Fruit fly (Drosophila melanogaster): Measurements from ENCODE around the gene brv2.

Gene brv2

DNA sequence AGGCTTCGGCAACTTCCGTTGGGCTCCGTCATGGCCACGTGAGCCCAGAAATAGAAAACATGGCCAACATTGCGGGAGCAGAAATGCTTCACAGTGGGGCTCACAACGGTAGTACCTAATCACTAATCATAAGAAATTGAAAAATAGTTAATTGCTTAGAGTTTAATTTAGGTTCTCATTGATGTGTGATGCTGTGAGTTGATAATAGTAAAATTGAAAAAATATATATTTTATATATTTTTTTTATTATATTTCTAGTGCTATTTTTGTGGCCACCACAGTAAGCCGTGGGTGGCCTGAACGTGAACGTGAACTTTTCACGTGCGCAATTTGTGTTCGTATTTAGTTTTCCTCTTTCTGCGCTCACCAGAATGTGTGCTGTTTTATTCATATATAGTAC, 34.0 kb downstream of the brv2 start (continued):
- TF ChIP-seq stwl (tag; optimal IDR thresholded peaks at IDR 0.05), result no peak
- TF ChIP-seq CG31365 (tag; optimal IDR thresholded peaks at IDR 0.05), result no peak
- TF ChIP-seq Taf1 (GFP tag; IDR thresholded peaks at IDR 0.05), result no peak
- TF ChIP-seq usp (GFP tag; optimal IDR thresholded peaks at IDR 0.05), result no peak
- TF ChIP-seq CG2202 (tag; optimal IDR thresholded peaks at IDR 0.05), result no peak
- TF ChIP-seq CG17186 (GFP tag; optimal IDR thresholded peaks at IDR 0.05), result no peak
- TF ChIP-seq ap (GFP tag; IDR thresholded peaks at IDR 0.05), result no peak
- peak; percentile 54 for TF ChIP-seq BtbVII (GFP tag; optimal IDR thresholded peaks at IDR 0.05)
- TF ChIP-seq Ptx1 (GFP tag; IDR thresholded peaks at IDR 0.05), result peak; percentile 65
- TF ChIP-seq Hmr (GFP tag; optimal IDR thresholded peaks at IDR 0.05), result peak; percentile 62
- no peak for TF ChIP-seq fru (optimal IDR thresholded peaks at IDR 0.05)
- TF ChIP-seq Atf3 (GFP tag; optimal IDR thresholded peaks at IDR 0.05), result no peak
- no peak for TF ChIP-seq p53 (GFP tag; optimal IDR thresholded peaks at IDR 0.05)
- TF ChIP-seq repo (GFP tag; optimal IDR thresholded peaks at IDR 0.05), result no peak
- TF ChIP-seq dan (GFP tag; IDR thresholded peaks at IDR 0.05), result no peak
- no peak for TF ChIP-seq Elba2 (GFP tag; optimal IDR thresholded peaks at IDR 0.05)
- TF ChIP-seq esg (GFP tag; conservative IDR thresholded peaks at IDR 0.05), result no peak; the same call in 1 of the 2 replicates
- peak; percentile 37 for TF ChIP-seq PHDP (tag; optimal IDR thresholded peaks at IDR 0.05)
- peak; percentile 53 for TF ChIP-seq Asciz (GFP tag; optimal IDR thresholded peaks at IDR 0.05)
- no peak for TF ChIP-seq CG34224 (GFP tag; IDR thresholded peaks at IDR 0.05; ENCODE audit: partially characterized antibody)
- no peak for TF ChIP-seq Trl (optimal IDR thresholded peaks at IDR 0.05)
- TF ChIP-seq Trl (GFP tag; optimal IDR thresholded peaks at IDR 0.05), result no peak
- no peak for TF ChIP-seq nerfin-1 (tag; optimal IDR thresholded peaks at IDR 0.05)
- TF ChIP-seq CG10565 (GFP tag; optimal IDR thresholded peaks at IDR 0.05), result no peak
- TF ChIP-seq CG11560 (tag; IDR thresholded peaks at IDR 0.05), result no peak
- no peak for TF ChIP-seq CG2875 (GFP tag; optimal IDR thresholded peaks at IDR 0.05)
- no peak for TF ChIP-seq CG12942 (GFP tag; optimal IDR thresholded peaks at IDR 0.05)
- TF ChIP-seq CG7745 (tag; optimal IDR thresholded peaks at IDR 0.05), result no peak
- TF ChIP-seq CG4730 (GFP tag; IDR thresholded peaks at IDR 0.05), result no peak
- TF ChIP-seq Myb (GFP tag; optimal IDR thresholded peaks at IDR 0.05), result no peak
- TF ChIP-seq CG2116 (GFP tag; optimal IDR thresholded peaks at IDR 0.05), result no peak
- no peak for TF ChIP-seq disco-r (GFP tag; optimal IDR thresholded peaks at IDR 0.05)
- no peak for TF ChIP-seq CG6272 (GFP tag; IDR thresholded peaks at IDR 0.05)
- peak; percentile 33 for TF ChIP-seq CG15514 (GFP tag; optimal IDR thresholded peaks at IDR 0.05)
- peak; percentile 57 for TF ChIP-seq Meics (GFP tag; optimal IDR thresholded peaks at IDR 0.05)
- TF ChIP-seq CG17359 (tag; optimal IDR thresholded peaks at IDR 0.05), result peak; percentile 43
- peak; percentile 31 for TF ChIP-seq Oli (tag; optimal IDR thresholded peaks at IDR 0.05)
- peak; percentile 86 for TF ChIP-seq lab (GFP tag; optimal IDR thresholded peaks at IDR 0.05)
- TF ChIP-seq CG11456 (GFP tag; IDR thresholded peaks at IDR 0.05), result no peak
- TF ChIP-seq Dfd (GFP tag; optimal IDR thresholded peaks at IDR 0.05), result no peak
- TF ChIP-seq tx (GFP tag; optimal IDR thresholded peaks at IDR 0.05), result no peak
- peak; percentile 46 for TF ChIP-seq CG17829 (tag; optimal IDR thresholded peaks at IDR 0.05)
- no peak for TF ChIP-seq hb (GFP tag; IDR thresholded peaks at IDR 0.05; ENCODE audit: partially characterized antibody)
- peak; percentile 53 for TF ChIP-seq lmd (GFP tag; IDR thresholded peaks at IDR 0.05)
- TF ChIP-seq chif (GFP tag; optimal IDR thresholded peaks at IDR 0.05), result no peak
- TF ChIP-seq dm (GFP tag; optimal IDR thresholded peaks at IDR 0.05), result no peak
- peak in 1 of 2 experiments; percentile 27 for TF ChIP-seq bsh (GFP tag; optimal IDR thresholded peaks at IDR 0.05)
- TF ChIP-seq CG6854 (GFP tag; optimal IDR thresholded peaks at IDR 0.05), result peak; percentile 9
- TF ChIP-seq CG15073 (GFP tag; optimal IDR thresholded peaks at IDR 0.05), result no peak
- TF ChIP-seq CG15696 (tag; optimal IDR thresholded peaks at IDR 0.05), result no peak
- TF ChIP-seq CG6765 (GFP tag; optimal IDR thresholded peaks at IDR 0.05), result no peak
- no peak for TF ChIP-seq dati (GFP tag; IDR thresholded peaks at IDR 0.05)
